Fruit fly (Drosophila melanogaster) whole organism, embryonic: ENCODE measurements around the gene CG11698.

Experiments used
- Dfd ChIP-seq, 2 experiments: fragments of >200 bp; optimal IDR thresholded peaks; 2 replicates each; lab custom pipeline; 2017; ENCODE audit warnings: missing biosample characterization in 2 of 2, missing genetic modification characterization in 2 of 2
- Gug ChIP-seq: fragments of 200-800 bp; sonication (Bioruptor generic); IDR thresholded peaks from 4 replicates; pipeline ENCODE4 v1.3.6; 2022; ENCODE audit warnings: missing biosample characterization, missing genetic modification characterization
- Stat92E ChIP-seq, 3 experiments: fragments of >200 bp in 2 of 3; fragments of 200-800 bp in 1 of 3; sonication (Bioruptor generic) in 1 of 3; optimal IDR thresholded peaks; 2 replicates each; lab custom pipeline; 2017 to 2019; ENCODE audit warnings: missing biosample characterization in 3 of 3, missing genetic modification characterization in 3 of 3, mild to moderate bottlenecking in 1 of 3, moderate library complexity in 1 of 3
- pum ChIP-seq: fragments of 200-800 bp; sonication (Bioruptor generic); optimal IDR thresholded peaks from 2 replicates; lab custom pipeline; 2016; ENCODE audit warnings: missing biosample characterization, missing genetic modification characterization
- salm ChIP-seq: fragments of 200-800 bp; sonication (Bioruptor generic); optimal IDR thresholded peaks from 2 replicates; lab custom pipeline; 2018; ENCODE audit warnings: missing biosample characterization, mild to moderate bottlenecking, missing genetic modification characterization
- yki ChIP-seq: fragments of >200 bp; optimal IDR thresholded peaks from 3 replicates; lab custom pipeline; 2018

DNA sequence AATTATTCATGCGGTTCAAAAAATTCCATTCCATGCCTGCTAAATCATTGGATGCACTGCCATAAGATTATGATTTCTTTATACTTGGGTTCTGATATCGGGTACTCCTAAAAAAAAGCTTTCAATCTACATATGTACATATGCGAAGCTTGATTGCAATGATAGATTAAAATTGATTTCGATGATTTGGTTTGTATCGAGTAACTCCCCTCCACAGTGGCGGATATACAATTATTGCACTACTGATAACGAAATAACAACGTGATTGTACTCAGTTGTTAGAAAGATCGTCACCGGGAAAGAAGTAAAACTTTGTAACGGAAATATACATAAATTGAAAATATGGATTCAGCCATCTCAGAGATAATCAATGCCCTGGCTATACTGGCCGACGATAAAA, 24.3 kb upstream of the CG11698 start, which contains the start of gene Nazo:
- TF ChIP-seq Dfd (GFP tag; optimal IDR thresholded peaks at IDR 0.05; lab: Kevin White, UChicago) (no peak), pum (GFP tag; lab: Kevin White, UChicago) (no peak), Gug (GFP tag; lab: Robert Waterston, UW) (no peak), yki (lab: Kevin White, UChicago) (no peak), Stat92E (GFP tag; optimal IDR thresholded peaks at IDR 0.05; lab: Kevin White, UChicago) (no peak), salm (tag; lab: Kevin White, UChicago) (no peak)
